Worm (Caenorhabditis elegans) whole organism, L4/young adult: ENCODE measurements around the gene glf-1.

ENCODE experiments used
- W03F9.2 ChIP-seq: fragments of 150-350 bp; optimal IDR thresholded peaks from 2 replicates; lab custom pipeline; 2014; ENCODE audit warnings: missing biosample characterization, missing genetic modification characterization
- dao-5 ChIP-seq: sonication (generic microtip); optimal IDR thresholded peaks from 2 replicates; lab custom pipeline; 2016; ENCODE audit warnings: missing genotype, missing genetic modification characterization, moderate library complexity, missing compliant biosample characterization
- him-1 ChIP-seq: sonication (generic microtip); optimal IDR thresholded peaks from 2 replicates; lab custom pipeline; 2016; ENCODE audit warnings: missing genotype, missing genetic modification reagents, missing genetic modification characterization, missing compliant biosample characterization

DNA sequence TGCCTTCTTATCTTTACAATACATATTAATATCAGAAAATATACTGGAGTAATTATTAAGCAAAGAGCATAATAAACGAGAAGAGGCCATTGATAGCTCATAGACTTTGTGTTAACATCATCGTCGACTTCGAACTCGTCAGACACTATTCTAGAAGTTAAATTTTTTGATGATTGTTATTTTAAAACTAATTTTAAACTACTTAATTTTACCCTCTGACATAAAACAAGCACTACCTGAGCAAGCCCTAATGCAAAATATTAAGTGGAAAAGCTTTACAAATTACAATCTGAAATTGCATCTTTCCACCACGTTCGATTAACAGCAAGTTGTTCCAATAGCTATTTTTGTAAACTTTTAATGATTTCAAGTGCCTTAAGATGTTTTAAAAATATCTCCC is 15.6 kb upstream of the glf-1 start, which contains the start of gene srv-17:
- TF ChIP-seq him-1 (tag; lab: Kevin White, UChicago) (no peak), W03F9.2 (tag; lab: Kevin White, UChicago) (no peak), dao-5 (tag; lab: Kevin White, UChicago) (no peak)
